Worm (Caenorhabditis elegans) whole organism, late embryonic: ENCODE results near the gene dagl-2.

ENCODE experiments used
- ahr-1 ChIP-seq: sonication (generic microtip); optimal IDR thresholded peaks from 2 replicates; lab custom pipeline; 2016; ENCODE audit warnings: missing genetic modification characterization, missing compliant biosample characterization
- ama-1 ChIP-seq: fragments of 150-350 bp; optimal IDR thresholded peaks from 2 replicates; lab custom pipeline; 2014
- fkh-10 ChIP-seq: fragments of 150-350 bp; optimal IDR thresholded peaks from 2 replicates; lab custom pipeline; 2014; ENCODE audit warnings: missing biosample characterization, missing genetic modification reagents, missing genetic modification characterization
- nfya-1 ChIP-seq: sonication (generic microtip); optimal IDR thresholded peaks from 2 replicates; lab custom pipeline; 2017; ENCODE audit warnings: missing genetic modification characterization, mild to moderate bottlenecking, missing compliant biosample characterization, antibody characterized with exemption, moderate library complexity
- nhr-11 ChIP-seq: fragments of 150-350 bp; optimal IDR thresholded peaks from 2 replicates; lab custom pipeline; 2014; ENCODE audit warnings: missing biosample characterization, missing genetic modification characterization
- pag-3 ChIP-seq: sonication (generic microtip); optimal IDR thresholded peaks from 2 replicates; lab custom pipeline; 2016; ENCODE audit warnings: missing compliant biosample characterization, missing genetic modification characterization, borderline replicate concordance
- pha-4 ChIP-seq: fragments of 150-350 bp; optimal IDR thresholded peaks from 2 replicates; lab custom pipeline; 2018; ENCODE audit warnings: missing biosample characterization, missing genetic modification reagents, missing genetic modification characterization
- pqm-1 ChIP-seq: sonication (generic microtip); optimal IDR thresholded peaks from 2 replicates; lab custom pipeline; 2016; ENCODE audit warnings: missing genetic modification characterization, missing compliant biosample characterization
- tbx-7 ChIP-seq: sonication (generic microtip); optimal IDR thresholded peaks from 2 replicates; lab custom pipeline; 2016; ENCODE audit warnings: missing genotype, missing genetic modification characterization, missing compliant biosample characterization
- unc-3 ChIP-seq, 2 experiments: fragments of 200-800 bp in 1 of 2; sonication (Bioruptor generic) in 1 of 2; sonication (generic microtip) in 1 of 2; conservative IDR thresholded peaks in 1 of 2; optimal IDR thresholded peaks in 1 of 2; 2 replicates each; pipeline versions ENCODE4 v1.3.6 to Lab custom; 2016 to 2022; ENCODE audit warnings: missing compliant biosample characterization in 2 of 2, missing genetic modification characterization in 2 of 2, missing genetic modification reagents in 1 of 2
- unc-42 ChIP-seq: sonication (generic microtip); optimal IDR thresholded peaks from 2 replicates; lab custom pipeline; 2016; ENCODE audit warnings: missing genotype, missing genetic modification characterization, missing compliant biosample characterization

ce11 chrIII:740382-740781, 42.7 kb downstream of the dagl-2 start, which contains the start of gene idpp-1:
- TF ChIP-seq fkh-10 (no peak), ama-1 (lab: Kevin White, UChicago) (no peak), pag-3 (tag; lab: Kevin White, UChicago) (no peak), nhr-11 (no peak), nfya-1 (tag; lab: Kevin White, UChicago) (no peak), unc-42 (tag; lab: Kevin White, UChicago) (no peak), unc-3 (GFP tag; conservative IDR thresholded peaks at IDR 0.05; lab: Robert Waterston, UW) (no peak), unc-3 (tag; optimal IDR thresholded peaks at IDR 0.05; lab: Kevin White, UChicago) (no peak), ahr-1 (no peak), tbx-7 (tag; lab: Kevin White, UChicago) (no peak), pqm-1 (tag; lab: Kevin White, UChicago) (no peak), pha-4 (tag; lab: Kevin White, UChicago) (no peak)
